Worm (Caenorhabditis elegans) whole organism, late embryonic: ENCODE measurements around the gene arrd-28.

ENCODE experiments used
- C08G9.2 ChIP-seq: sonication (generic microtip); optimal IDR thresholded peaks from 2 replicates; lab custom pipeline; 2016; ENCODE audit warnings: mild to moderate bottlenecking, missing genetic modification characterization, moderate library complexity, missing compliant biosample characterization
- F13H6.1 ChIP-seq: sonication (generic microtip); optimal IDR thresholded peaks from 2 replicates; lab custom pipeline; 2016; ENCODE audit warnings: missing genetic modification characterization, missing compliant biosample characterization
- T23F11.4 ChIP-seq: fragments of 200-800 bp; sonication (Bioruptor generic); optimal IDR thresholded peaks from 2 replicates; lab custom pipeline; 2018; ENCODE audit warnings: mild to moderate bottlenecking, missing genetic modification characterization, missing compliant biosample characterization
- ahr-1 ChIP-seq: sonication (generic microtip); optimal IDR thresholded peaks from 2 replicates; lab custom pipeline; 2016; ENCODE audit warnings: missing genetic modification characterization, missing compliant biosample characterization
- ama-1 ChIP-seq: fragments of 150-350 bp; optimal IDR thresholded peaks from 2 replicates; lab custom pipeline; 2014
- ceh-18 ChIP-seq: sonication (generic microtip); optimal IDR thresholded peaks from 2 replicates; lab custom pipeline; 2016; ENCODE audit warnings: missing genetic modification characterization, missing compliant biosample characterization
- ceh-19 ChIP-seq: fragments of 200-800 bp; sonication (Bioruptor generic); optimal IDR thresholded peaks from 2 replicates; lab custom pipeline; 2018; ENCODE audit warnings: mild to moderate bottlenecking, missing genetic modification characterization, missing compliant biosample characterization
- ceh-2 ChIP-seq: sonication (generic microtip); optimal IDR thresholded peaks from 2 replicates; lab custom pipeline; 2016; ENCODE audit warnings: missing genotype, missing genetic modification characterization, missing compliant biosample characterization
- ceh-22 ChIP-seq: sonication (generic microtip); optimal IDR thresholded peaks from 2 replicates; lab custom pipeline; 2017; ENCODE audit warnings: missing biosample characterization, missing genetic modification characterization
- ceh-24 ChIP-seq: sonication (generic microtip); optimal IDR thresholded peaks from 2 replicates; lab custom pipeline; 2016; ENCODE audit warnings: mild to moderate bottlenecking, missing genetic modification characterization, missing compliant biosample characterization
- ceh-30 ChIP-seq: fragments of 150-350 bp; optimal IDR thresholded peaks from 2 replicates; lab custom pipeline; 2014; ENCODE audit warnings: missing biosample characterization, missing genetic modification characterization
- ceh-34 ChIP-seq: sonication (generic microtip); optimal IDR thresholded peaks from 2 replicates; lab custom pipeline; 2016; ENCODE audit warnings: mild to moderate bottlenecking, missing genetic modification characterization, missing compliant biosample characterization
- ceh-45 ChIP-seq: fragments of 200-800 bp; sonication (Bioruptor generic); IDR thresholded peaks from 2 replicates; pipeline ENCODE4 v1.3.6; 2022; ENCODE audit warnings: missing genetic modification reagents, missing genetic modification characterization, missing compliant biosample characterization
- ceh-48 ChIP-seq: sonication (generic microtip); optimal IDR thresholded peaks from 2 replicates; lab custom pipeline; 2016; ENCODE audit warnings: missing genetic modification characterization, inconsistent platforms, missing compliant biosample characterization
- ceh-9 ChIP-seq: sonication (generic microtip); optimal IDR thresholded peaks from 2 replicates; lab custom pipeline; 2016; ENCODE audit warnings: mild to moderate bottlenecking, missing genetic modification characterization, inconsistent platforms, missing compliant biosample characterization
- elt-2 ChIP-seq: sonication (generic microtip); optimal IDR thresholded peaks from 2 replicates; lab custom pipeline; 2016; ENCODE audit warnings: missing genetic modification reagents, missing genetic modification characterization, missing compliant biosample characterization
- ets-4 ChIP-seq: sonication (generic microtip); optimal IDR thresholded peaks from 2 replicates; lab custom pipeline; 2016; ENCODE audit warnings: missing genetic modification characterization, missing compliant biosample characterization
- eyg-1 ChIP-seq: sonication (generic microtip); optimal IDR thresholded peaks from 2 replicates; lab custom pipeline; 2016; ENCODE audit warnings: missing genotype, missing genetic modification characterization, missing compliant biosample characterization
- fax-1 ChIP-seq: sonication (generic microtip); optimal IDR thresholded peaks from 2 replicates; lab custom pipeline; 2016; ENCODE audit warnings: missing genotype, missing genetic modification characterization, missing compliant biosample characterization
- fkh-10 ChIP-seq: fragments of 150-350 bp; optimal IDR thresholded peaks from 2 replicates; lab custom pipeline; 2014; ENCODE audit warnings: missing biosample characterization, missing genetic modification reagents, missing genetic modification characterization
- fkh-6 ChIP-seq: sonication (generic microtip); optimal IDR thresholded peaks from 2 replicates; lab custom pipeline; 2016; ENCODE audit warnings: missing genetic modification characterization, missing compliant biosample characterization
- hlh-30 ChIP-seq: sonication (generic microtip); optimal IDR thresholded peaks from 2 replicates; lab custom pipeline; 2017; ENCODE audit warnings: antibody characterized with exemption, missing genetic modification characterization, missing compliant biosample characterization; ENCODE audit not compliant: insufficient read depth
- lim-6 ChIP-seq: sonication (generic microtip); optimal IDR thresholded peaks from 2 replicates; lab custom pipeline; 2016; ENCODE audit warnings: missing genetic modification characterization, missing compliant biosample characterization
- mec-3 ChIP-seq: sonication (generic microtip); optimal IDR thresholded peaks from 2 replicates; lab custom pipeline; 2016; ENCODE audit warnings: borderline replicate concordance, missing genetic modification characterization, missing compliant biosample characterization
- nhr-232 ChIP-seq: sonication (generic microtip); optimal IDR thresholded peaks from 2 replicates; lab custom pipeline; 2016; ENCODE audit warnings: missing genetic modification characterization, missing compliant biosample characterization
- odd-2 ChIP-seq: sonication (generic microtip); optimal IDR thresholded peaks from 2 replicates; lab custom pipeline; 2017; ENCODE audit warnings: antibody characterized with exemption, mild to moderate bottlenecking, missing genetic modification characterization, missing compliant biosample characterization
- pat-9 ChIP-seq: fragments of 200-800 bp; sonication (Bioruptor generic); optimal IDR thresholded peaks from 2 replicates; lab custom pipeline; 2018; ENCODE audit warnings: mild to moderate bottlenecking, missing genetic modification characterization, moderate library complexity, missing compliant biosample characterization
- pax-1 ChIP-seq: fragments of 150-350 bp; optimal IDR thresholded peaks from 2 replicates; lab custom pipeline; 2014; ENCODE audit warnings: missing biosample characterization, missing genetic modification characterization
- pha-2 ChIP-seq: sonication (generic microtip); optimal IDR thresholded peaks from 2 replicates; lab custom pipeline; 2017; ENCODE audit warnings: mild to moderate bottlenecking, missing genetic modification characterization, missing compliant biosample characterization
- pha-4 ChIP-seq: fragments of 150-350 bp; optimal IDR thresholded peaks from 2 replicates; lab custom pipeline; 2018; ENCODE audit warnings: missing biosample characterization, missing genetic modification reagents, missing genetic modification characterization
- pros-1 ChIP-seq: fragments of 150-350 bp; optimal IDR thresholded peaks from 2 replicates; lab custom pipeline; 2014; ENCODE audit warnings: missing biosample characterization, missing genetic modification reagents, missing genetic modification characterization
- ref-2 ChIP-seq: sonication (generic microtip); optimal IDR thresholded peaks from 2 replicates; lab custom pipeline; 2016; ENCODE audit warnings: missing genetic modification characterization, missing compliant biosample characterization
- sdc-2 ChIP-seq: sonication (generic microtip); optimal IDR thresholded peaks from 2 replicates; lab custom pipeline; 2016; ENCODE audit warnings: missing genotype, missing genetic modification characterization, missing compliant biosample characterization
- sox-2 ChIP-seq: fragments of 200-800 bp; sonication (Bioruptor generic); IDR thresholded peaks from 2 replicates; pipeline ENCODE4 v1.3.6; 2022; ENCODE audit warnings: missing genetic modification reagents, missing genetic modification characterization, missing compliant biosample characterization
- sox-4 ChIP-seq: sonication (generic microtip); optimal IDR thresholded peaks from 2 replicates; lab custom pipeline; 2017; ENCODE audit warnings: mild to moderate bottlenecking, missing genetic modification characterization, inconsistent platforms, missing compliant biosample characterization
- syd-9 ChIP-seq: sonication (generic microtip); optimal IDR thresholded peaks from 2 replicates; lab custom pipeline; 2016; ENCODE audit warnings: mild to moderate bottlenecking, missing genetic modification characterization, moderate library complexity, missing compliant biosample characterization
- unc-3 ChIP-seq, 2 experiments: fragments of 200-800 bp in 1 of 2; sonication (Bioruptor generic) in 1 of 2; sonication (generic microtip) in 1 of 2; conservative IDR thresholded peaks in 1 of 2; optimal IDR thresholded peaks in 1 of 2; 2 replicates each; pipeline versions ENCODE4 v1.3.6 to Lab custom; 2016 to 2022; ENCODE audit warnings: missing compliant biosample characterization in 2 of 2, missing genetic modification characterization in 2 of 2, missing genetic modification reagents in 1 of 2
- zip-5 ChIP-seq: sonication (generic microtip); optimal IDR thresholded peaks from 2 replicates; lab custom pipeline; 2016; ENCODE audit warnings: missing genetic modification characterization, missing compliant biosample characterization
- ztf-16 ChIP-seq: sonication (generic microtip); optimal IDR thresholded peaks from 2 replicates; lab custom pipeline; 2017; ENCODE audit warnings: missing genetic modification characterization, missing compliant biosample characterization

arrd-28 gene

ce11 chrX:10219184-10219705 lies 35.5 kb downstream of the arrd-28 start:
- TF ChIP-seq fkh-10 (GFP tag; lab: Kevin White, UChicago), result no peak
- TF ChIP-seq unc-3 (GFP tag; conservative IDR thresholded peaks at IDR 0.05; lab: Robert Waterston, UW), result no peak
- peak; percentile 61 for TF ChIP-seq unc-3 (tag; optimal IDR thresholded peaks at IDR 0.05; lab: Kevin White, UChicago)
- no peak for TF ChIP-seq zip-5 (tag; lab: Kevin White, UChicago)
- TF ChIP-seq ceh-30 (tag; lab: Kevin White, UChicago), result no peak
- no peak for TF ChIP-seq mec-3 (tag; lab: Kevin White, UChicago)

- TF ChIP-seq unc-3 (GFP tag; conservative IDR thresholded peaks at IDR 0.05; lab: Robert Waterston, UW), result no peak
- TF ChIP-seq unc-3 (tag; optimal IDR thresholded peaks at IDR 0.05; lab: Kevin White, UChicago), result no peak
- TF ChIP-seq ets-4 (tag; lab: Kevin White, UChicago), result no peak
- no peak for TF ChIP-seq sdc-2 (tag; lab: Kevin White, UChicago)
- TF ChIP-seq nhr-232 (tag; lab: Kevin White, UChicago), result no peak
- no peak for TF ChIP-seq pat-9 (tag; lab: Kevin White, UChicago)
- no peak for TF ChIP-seq sox-2 (GFP tag; lab: Robert Waterston, UW)
- TF ChIP-seq ceh-9 (tag; lab: Kevin White, UChicago), result no peak
- TF ChIP-seq ceh-24 (tag; lab: Kevin White, UChicago), result no peak
- TF ChIP-seq T23F11.4 (GFP tag; lab: Kevin White, UChicago), result no peak
- no peak for TF ChIP-seq hlh-30 (tag; lab: Kevin White, UChicago)
- no peak for TF ChIP-seq eyg-1 (tag; lab: Kevin White, UChicago)
- TF ChIP-seq lim-6 (tag; lab: Kevin White, UChicago), result no peak
- TF ChIP-seq ceh-48 (tag; lab: Kevin White, UChicago), result no peak
- no peak for TF ChIP-seq pha-4 (tag; lab: Kevin White, UChicago)
- no peak for TF ChIP-seq fax-1
- TF ChIP-seq ceh-2 (tag; lab: Kevin White, UChicago), result no peak
- no peak for TF ChIP-seq ceh-18 (tag; lab: Kevin White, UChicago)
Measured at ce11 chrX:10225845-10226244, 42.0 kb downstream of the arrd-28 start.

- no peak for TF ChIP-seq ceh-22
- no peak for TF ChIP-seq ztf-16 (tag; lab: Kevin White, UChicago)
- TF ChIP-seq pros-1, result no peak
- TF ChIP-seq ceh-9 (tag; lab: Kevin White, UChicago), result no peak
- no peak for TF ChIP-seq hlh-30 (tag; lab: Kevin White, UChicago)
- TF ChIP-seq ceh-19, result no peak
- no peak for TF ChIP-seq C08G9.2
- TF ChIP-seq elt-2 (tag; lab: Kevin White, UChicago), result no peak
- no peak for TF ChIP-seq ceh-45 (GFP tag; lab: Robert Waterston, UW)
- no peak for TF ChIP-seq fax-1
- no peak for TF ChIP-seq pax-1
- TF ChIP-seq fkh-6 (tag; lab: Kevin White, UChicago), result no peak
- no peak for TF ChIP-seq ref-2
- no peak for TF ChIP-seq ahr-1 (tag; lab: Kevin White, UChicago)
- TF ChIP-seq sox-4 (tag; lab: Kevin White, UChicago), result no peak
Measured at ce11 chrX:10227217-10227616, 43.4 kb downstream of the arrd-28 start.

- TF ChIP-seq ceh-34 (tag; lab: Kevin White, UChicago), result no peak
- TF ChIP-seq ama-1 (lab: Kevin White, UChicago), result no peak
- TF ChIP-seq syd-9 (tag; lab: Kevin White, UChicago), result no peak
- no peak for TF ChIP-seq pha-2 (tag; lab: Kevin White, UChicago)
- TF ChIP-seq F13H6.1 (tag; lab: Kevin White, UChicago), result no peak
- no peak for TF ChIP-seq ceh-2 (tag; lab: Kevin White, UChicago)
- no peak for TF ChIP-seq ahr-1 (tag; lab: Kevin White, UChicago)
- TF ChIP-seq zip-5 (tag; lab: Kevin White, UChicago), result no peak
- TF ChIP-seq odd-2 (tag; lab: Kevin White, UChicago), result no peak
- TF ChIP-seq, all 69 proteins: peak for 0
Measured at ce11 chrX:10228094-10228746, 44.4 kb downstream of the arrd-28 start, which contains the start of gene C14H10.3. TSS of gene C14H10.3 (minus strand) at chrX:10228137.
